Worm (Caenorhabditis elegans) whole organism, mixed stage, embryonic: ENCODE results near the gene K05D4.9.

Experiments
- M03D4.4 ChIP-seq: sonication (generic microtip); optimal IDR thresholded peaks from 2 replicates; lab custom pipeline; 2017; ENCODE audit warnings: mild to moderate bottlenecking, missing genetic modification characterization, missing compliant biosample characterization
- bed-3 ChIP-seq: fragments of 200-800 bp; sonication (Bioruptor generic); optimal IDR thresholded peaks from 3 replicates; lab custom pipeline; 2018; ENCODE audit warnings: mild to moderate bottlenecking, missing genetic modification characterization, moderate library complexity, missing compliant biosample characterization
- blmp-1 ChIP-seq: fragments of 150-350 bp; optimal IDR thresholded peaks from 2 replicates; lab custom pipeline; 2014; ENCODE audit warnings: missing biosample characterization, missing genetic modification characterization
- ceh-43 ChIP-seq: fragments of 200-800 bp; sonication (Bioruptor generic); optimal IDR thresholded peaks from 2 replicates; lab custom pipeline; 2018; ENCODE audit warnings: mild to moderate bottlenecking, missing genetic modification characterization, moderate library complexity, missing compliant biosample characterization
- ces-1 ChIP-seq: fragments of 150-350 bp; optimal IDR thresholded peaks from 2 replicates; lab custom pipeline; 2014; ENCODE audit warnings: missing biosample characterization, missing genetic modification reagents, missing genetic modification characterization
- drap-1 ChIP-seq: fragments of 200-800 bp; sonication (Bioruptor generic); optimal IDR thresholded peaks from 3 replicates; lab custom pipeline; 2018; ENCODE audit warnings: mild to moderate bottlenecking, missing genetic modification characterization, missing compliant biosample characterization
- elt-1 ChIP-seq: sonication (generic microtip); optimal IDR thresholded peaks from 2 replicates; lab custom pipeline; 2017; ENCODE audit warnings: missing genetic modification characterization, mild to moderate bottlenecking, missing compliant biosample characterization, antibody characterized with exemption, moderate library complexity, borderline replicate concordance; ENCODE audit not compliant: insufficient read depth
- elt-3 ChIP-seq: fragments of 150-350 bp; optimal IDR thresholded peaks from 2 replicates; lab custom pipeline; 2014; ENCODE audit warnings: missing biosample characterization, missing genetic modification characterization
- ham-2 ChIP-seq: fragments of 200-800 bp; sonication (Bioruptor generic); optimal IDR thresholded peaks from 2 replicates; lab custom pipeline; 2018; ENCODE audit warnings: mild to moderate bottlenecking, missing genetic modification characterization, missing compliant biosample characterization
- lin-13 ChIP-seq: fragments of 150-350 bp; optimal IDR thresholded peaks from 2 replicates; lab custom pipeline; 2014; ENCODE audit warnings: missing biosample characterization, missing genetic modification characterization
- lin-32 ChIP-seq: fragments of 200-800 bp; sonication (Bioruptor generic); optimal IDR thresholded peaks from 2 replicates; lab custom pipeline; 2018; ENCODE audit warnings: mild to moderate bottlenecking, missing genetic modification characterization, missing compliant biosample characterization
- lsy-2 ChIP-seq: fragments of 150-350 bp; optimal IDR thresholded peaks from 2 replicates; lab custom pipeline; 2014; ENCODE audit warnings: missing biosample characterization, missing genetic modification characterization
- mab-5 ChIP-seq: fragments of 150-350 bp; optimal IDR thresholded peaks from 2 replicates; lab custom pipeline; 2014; ENCODE audit warnings: missing biosample characterization, missing genetic modification characterization
- mep-1 ChIP-seq: fragments of 150-350 bp; optimal IDR thresholded peaks from 2 replicates; lab custom pipeline; 2017; ENCODE audit warnings: missing biosample characterization, missing genetic modification reagents, missing genetic modification characterization, inconsistent platforms
- mls-2 ChIP-seq: sonication (generic microtip); optimal IDR thresholded peaks from 2 replicates; lab custom pipeline; 2016; ENCODE audit warnings: mild to moderate bottlenecking, missing genetic modification characterization, moderate library complexity, missing compliant biosample characterization
- nhr-12 ChIP-seq: fragments of 150-350 bp; optimal IDR thresholded peaks from 2 replicates; lab custom pipeline; 2014; ENCODE audit warnings: missing biosample characterization, missing genetic modification characterization
- nhr-2 ChIP-seq: fragments of 150-350 bp; optimal IDR thresholded peaks from 2 replicates; lab custom pipeline; 2014; ENCODE audit warnings: missing biosample characterization, missing genetic modification characterization
- nhr-237 ChIP-seq: fragments of 150-350 bp; optimal IDR thresholded peaks from 2 replicates; lab custom pipeline; 2014; ENCODE audit warnings: missing biosample characterization, missing genetic modification characterization
- nhr-28 ChIP-seq: fragments of 150-350 bp; optimal IDR thresholded peaks from 2 replicates; lab custom pipeline; 2014; ENCODE audit warnings: missing biosample characterization, missing genetic modification characterization
- nhr-76 ChIP-seq: sonication (generic microtip); optimal IDR thresholded peaks from 2 replicates; lab custom pipeline; 2017; ENCODE audit warnings: missing biosample characterization, missing genetic modification characterization
- snpc-4 ChIP-seq: fragments of 150-350 bp; optimal IDR thresholded peaks from 2 replicates; lab custom pipeline; 2014; ENCODE audit warnings: missing biosample characterization, missing genetic modification characterization
- sptf-1 ChIP-seq: sonication (generic microtip); optimal IDR thresholded peaks from 2 replicates; lab custom pipeline; 2017; ENCODE audit warnings: mild to moderate bottlenecking, missing genetic modification characterization, moderate library complexity, missing compliant biosample characterization
- tbx-8 ChIP-seq: fragments of 200-800 bp; sonication (Bioruptor generic); optimal IDR thresholded peaks from 2 replicates; lab custom pipeline; 2018; ENCODE audit warnings: mild to moderate bottlenecking, missing genetic modification characterization, moderate library complexity, missing compliant biosample characterization
- unc-39 ChIP-seq: fragments of 150-350 bp; optimal IDR thresholded peaks from 2 replicates; lab custom pipeline; 2014; ENCODE audit warnings: missing biosample characterization, missing genetic modification characterization
- unc-62 ChIP-seq: fragments of 150-350 bp; optimal IDR thresholded peaks from 2 replicates; lab custom pipeline; 2014; ENCODE audit warnings: missing biosample characterization, missing genetic modification reagents, missing genetic modification characterization
- zip-8 ChIP-seq: fragments of 150-350 bp; optimal IDR thresholded peaks from 2 replicates; lab custom pipeline; 2014; ENCODE audit warnings: missing biosample characterization, missing genetic modification characterization
- ztf-11 ChIP-seq: fragments of 150-350 bp; optimal IDR thresholded peaks from 2 replicates; lab custom pipeline; 2014; ENCODE audit warnings: missing biosample characterization, missing genetic modification characterization

The K05D4.9 gene

DNA sequence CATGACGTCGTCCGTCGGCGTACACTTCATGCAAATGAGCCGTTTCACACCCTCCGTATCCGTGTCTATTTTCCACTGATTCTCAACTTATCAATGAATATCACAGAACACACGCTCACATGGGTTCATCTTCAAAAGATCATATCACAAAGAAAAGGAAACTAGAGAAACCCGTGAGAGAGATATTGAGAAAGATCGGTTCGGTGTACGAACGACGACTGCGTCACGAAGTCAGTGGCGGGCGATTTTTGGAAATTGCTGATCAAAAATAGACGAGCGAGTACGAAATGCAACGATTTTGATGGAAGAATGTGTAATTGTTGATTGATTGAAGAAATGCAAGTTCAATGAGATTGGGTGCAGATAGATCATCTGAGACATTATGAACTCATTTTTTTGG is 41.7 kb upstream of the K05D4.9 start:
- TF ChIP-seq unc-39 (tag; lab: Kevin White, UChicago) (no peak), mab-5 (tag; lab: Kevin White, UChicago) (no peak), lsy-2 (tag; lab: Kevin White, UChicago) (no peak), zip-8 (tag; lab: Kevin White, UChicago) (no peak), nhr-76 (tag; lab: Kevin White, UChicago) (no peak), snpc-4 (tag; lab: Kevin White, UChicago) (no peak), ztf-11 (tag; lab: Kevin White, UChicago) (no peak), nhr-2 (tag; lab: Kevin White, UChicago) (no peak), bed-3 (GFP tag; lab: Kevin White, UChicago) (no peak), ham-2 (no peak), unc-62 (GFP tag; lab: Kevin White, UChicago) (no peak), lin-32 (GFP tag; lab: Kevin White, UChicago) (no peak)

DNA sequence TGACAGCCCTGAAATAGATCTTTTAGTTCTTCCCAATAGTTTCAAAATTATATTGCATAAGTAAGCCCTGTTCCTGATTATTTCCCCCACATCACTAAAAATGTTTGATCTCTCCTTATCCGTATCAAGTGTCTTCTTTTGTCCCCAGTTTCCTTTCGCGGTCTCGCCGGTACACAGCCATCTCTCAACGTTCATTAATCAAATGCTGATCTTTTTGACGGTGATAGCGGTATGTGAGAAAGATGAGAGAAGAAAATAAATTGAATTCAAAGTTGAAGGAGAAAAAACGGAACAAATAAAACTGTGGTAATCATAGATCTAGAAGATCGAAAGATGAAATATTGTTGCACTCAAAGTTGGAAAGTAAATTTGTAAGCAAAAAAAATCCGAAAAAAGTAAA is 40.1 kb upstream of the K05D4.9 start:
- TF ChIP-seq lin-32 (GFP tag; lab: Kevin White, UChicago) (no peak), elt-3 (tag; lab: Kevin White, UChicago) (no peak), blmp-1 (tag; lab: Kevin White, UChicago) (no peak), drap-1 (GFP tag; lab: Kevin White, UChicago) (no peak), nhr-2 (tag; lab: Kevin White, UChicago) (no peak), unc-39 (tag; lab: Kevin White, UChicago) (no peak), nhr-12 (tag; lab: Kevin White, UChicago) (no peak)

DNA sequence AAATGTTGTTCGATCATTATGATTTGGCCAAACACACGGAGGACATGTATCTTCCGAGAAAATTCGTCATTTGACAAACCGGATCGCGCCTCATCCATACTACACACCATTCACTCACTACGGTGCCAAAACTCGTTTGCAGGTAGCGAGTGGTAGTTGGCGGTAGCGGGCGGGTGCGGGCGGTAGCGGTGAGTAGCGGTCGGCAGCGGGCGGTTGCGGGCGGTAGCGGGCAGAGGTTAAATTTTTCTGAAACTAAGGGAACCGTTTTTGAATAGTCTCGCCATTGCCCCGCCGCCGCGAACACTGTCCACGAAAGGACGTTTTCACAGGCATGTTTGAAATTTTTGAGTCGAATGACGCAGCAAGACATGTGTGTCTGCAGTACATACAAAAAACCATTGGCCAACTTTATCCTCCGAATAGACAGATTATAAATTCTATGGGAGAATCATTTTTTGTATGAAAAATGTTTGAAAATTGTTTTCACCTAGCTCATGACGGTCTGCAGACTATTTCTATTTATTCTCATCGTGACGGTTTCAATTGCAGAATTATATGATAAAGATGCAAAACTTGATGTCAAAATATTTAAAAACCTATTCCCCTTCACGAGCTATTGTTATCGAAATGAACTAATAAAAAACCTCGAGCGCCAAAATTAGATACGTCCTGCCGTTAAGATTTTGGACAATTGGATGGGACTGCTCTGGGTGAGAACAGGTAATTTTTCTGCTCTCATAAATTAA is 38.8 kb upstream of the K05D4.9 start, which contains the start of gene F11A5.16:
TSS of gene F11A5.16 (plus strand) at position 696 of the 746 bp plus-strand sequence.
- TF ChIP-seq ham-2, result no peak
- TF ChIP-seq bed-3 (GFP tag; lab: Kevin White, UChicago), result no peak
- no peak for TF ChIP-seq nhr-2 (tag; lab: Kevin White, UChicago)
- TF ChIP-seq mab-5 (tag; lab: Kevin White, UChicago), result no peak
- no peak for TF ChIP-seq nhr-76 (tag; lab: Kevin White, UChicago)
- no peak for TF ChIP-seq lin-32 (GFP tag; lab: Kevin White, UChicago)
- TF ChIP-seq unc-39 (tag; lab: Kevin White, UChicago), result no peak
- no peak for TF ChIP-seq tbx-8 (GFP tag; lab: Kevin White, UChicago)
- no peak for TF ChIP-seq nhr-28 (tag; lab: Kevin White, UChicago)
- no peak for TF ChIP-seq elt-3 (tag; lab: Kevin White, UChicago)
- no peak for TF ChIP-seq blmp-1 (tag; lab: Kevin White, UChicago)
- no peak for TF ChIP-seq elt-1 (tag; lab: Kevin White, UChicago)
- TF ChIP-seq drap-1 (GFP tag; lab: Kevin White, UChicago), result no peak
- no peak for TF ChIP-seq ceh-43 (GFP tag; lab: Kevin White, UChicago)

DNA sequence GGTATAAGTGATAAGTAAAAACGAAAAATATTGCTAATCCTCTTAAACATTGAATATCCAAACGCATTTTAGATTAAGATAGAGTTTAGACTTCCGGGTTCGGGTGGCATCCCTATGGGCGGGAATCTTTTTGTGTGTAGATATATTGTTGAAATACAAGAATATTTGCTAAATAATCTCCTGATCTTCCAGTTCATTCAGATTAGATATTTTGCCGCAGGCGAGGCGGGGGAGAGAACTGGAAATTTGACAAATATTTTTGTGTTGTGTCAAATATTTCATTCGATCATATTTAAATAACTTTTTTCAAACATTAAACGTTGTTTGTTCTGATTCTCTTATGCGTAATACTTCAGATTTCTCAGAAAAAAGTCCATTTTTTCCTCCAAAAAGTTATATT is 38.2 kb upstream of the K05D4.9 start, which contains the start of gene oac-15:
TSS of gene oac-15 (minus strand) at position 101 of the 400 bp plus-strand sequence.
- no peak for TF ChIP-seq sptf-1
- TF ChIP-seq ces-1 (GFP tag; lab: Kevin White, UChicago), result no peak
- no peak for TF ChIP-seq ceh-43 (GFP tag; lab: Kevin White, UChicago)
- no peak for TF ChIP-seq mep-1 (tag; lab: Kevin White, UChicago)
- no peak for TF ChIP-seq mls-2 (tag; lab: Kevin White, UChicago)

- TF ChIP-seq elt-3 (tag; lab: Kevin White, UChicago), result no peak
- no peak for TF ChIP-seq snpc-4 (tag; lab: Kevin White, UChicago)
- TF ChIP-seq nhr-237 (tag; lab: Kevin White, UChicago), result no peak
- TF ChIP-seq M03D4.4 (tag; lab: Kevin White, UChicago), result no peak
- TF ChIP-seq tbx-8 (GFP tag; lab: Kevin White, UChicago), result no peak
- TF ChIP-seq, all 35 proteins: peak for 0
Measured at ce11 chrV:16204888-16205287, 33.3 kb upstream of the K05D4.9 start, which contains the start of gene irld-26. Gene irld-26 (plus strand): TSS chrV:16205188.

DNA sequence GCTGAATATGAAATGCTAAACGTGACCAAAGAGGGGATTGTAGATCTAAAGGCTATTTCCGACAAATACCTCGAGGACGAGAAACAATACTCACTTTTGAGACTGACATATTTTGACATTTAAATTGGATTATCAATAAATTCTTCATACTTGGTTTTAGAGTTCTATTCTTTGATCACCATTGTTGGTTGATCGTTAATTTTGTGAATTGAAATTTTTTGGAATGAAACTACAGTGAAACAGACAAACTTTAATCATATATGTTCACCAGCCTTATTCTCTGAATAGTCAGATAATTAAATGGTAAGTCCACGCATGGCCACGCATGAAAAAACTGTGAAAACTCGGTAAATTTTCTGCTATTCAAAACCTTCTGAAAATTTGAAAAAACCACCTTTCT is 31.0 kb upstream of the K05D4.9 start, which contains the start of gene F11A5.18:
TSS of gene F11A5.18 (plus strand) at position 301 of the 400 bp plus-strand sequence.
- no peak for TF ChIP-seq ztf-11 (tag; lab: Kevin White, UChicago)
- TF ChIP-seq mep-1 (tag; lab: Kevin White, UChicago), result no peak
- no peak for TF ChIP-seq lin-13
- no peak for TF ChIP-seq nhr-237 (tag; lab: Kevin White, UChicago)
- TF ChIP-seq, all 35 proteins: peak for 0
